Worm (Caenorhabditis elegans) whole organism, midembryonic: ENCODE results near the gene twk-20.

ENCODE experiments used
- cog-1 ChIP-seq: sonication (generic microtip); optimal IDR thresholded peaks from 2 replicates; lab custom pipeline; 2016; ENCODE audit warnings: missing genetic modification characterization, missing compliant biosample characterization
- flt-1 ChIP-seq: fragments of 200-800 bp; sonication (Bioruptor generic); IDR thresholded peaks from 2 replicates; pipeline ENCODE4 v1.3.6; 2022; ENCODE audit warnings: missing genetic modification characterization, missing compliant biosample characterization
- klf-2 ChIP-seq: fragments of 200-800 bp; sonication (Bioruptor generic); conservative IDR thresholded peaks from 2 replicates; pipeline ENCODE4 v1.3.6; 2022; ENCODE audit warnings: missing genetic modification reagents, missing genetic modification characterization, missing compliant biosample characterization
- med-1 ChIP-seq: sonication (generic microtip); optimal IDR thresholded peaks from 2 replicates; lab custom pipeline; 2017; ENCODE audit warnings: missing genetic modification characterization, mild to moderate bottlenecking, missing compliant biosample characterization, antibody characterized with exemption, missing genetic modification reagents; ENCODE audit not compliant: insufficient read depth
- ref-1 ChIP-seq: fragments of 200-800 bp; sonication (Bioruptor generic); conservative IDR thresholded peaks from 2 replicates; pipeline ENCODE4 v1.3.6; 2022; ENCODE audit warnings: missing genetic modification reagents, missing genetic modification characterization, missing compliant biosample characterization
- ztf-23 ChIP-seq: fragments of 200-800 bp; sonication (Bioruptor generic); IDR thresholded peaks from 2 replicates; pipeline ENCODE4 v1.3.6; 2022; ENCODE audit warnings: missing genetic modification reagents, missing genetic modification characterization, missing compliant biosample characterization

DNA sequence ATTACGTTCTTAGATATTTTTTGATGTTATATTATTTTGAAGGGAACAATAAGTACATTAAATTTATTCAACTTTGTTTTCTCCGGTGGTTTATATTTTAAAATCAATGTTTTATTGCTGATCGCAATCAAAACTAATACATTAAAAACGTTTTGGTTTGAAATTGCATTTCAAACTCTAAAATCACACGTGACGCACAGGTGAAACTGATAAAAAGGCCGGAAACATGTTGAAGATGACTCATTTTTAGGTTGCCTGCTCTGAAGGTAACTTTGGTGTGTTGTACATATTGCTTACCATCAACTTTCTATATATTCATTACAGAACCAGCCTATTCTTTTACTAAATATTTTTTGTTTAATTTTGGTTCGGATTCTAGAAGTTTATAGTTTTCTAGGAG lies 46.0 kb downstream of the twk-20 start:
- TF ChIP-seq flt-1 (GFP tag; lab: Robert Waterston, UW) (no peak), cog-1 (no peak), ztf-23 (GFP tag; lab: Robert Waterston, UW) (no peak), med-1 (GFP tag; lab: Kevin White, UChicago) (no peak), ref-1 (GFP tag; lab: Robert Waterston, UW) (no peak), klf-2 (GFP tag; lab: Robert Waterston, UW) (no peak)
